Worm (Caenorhabditis elegans): ENCODE results near the gene B0303.14.

DNA sequence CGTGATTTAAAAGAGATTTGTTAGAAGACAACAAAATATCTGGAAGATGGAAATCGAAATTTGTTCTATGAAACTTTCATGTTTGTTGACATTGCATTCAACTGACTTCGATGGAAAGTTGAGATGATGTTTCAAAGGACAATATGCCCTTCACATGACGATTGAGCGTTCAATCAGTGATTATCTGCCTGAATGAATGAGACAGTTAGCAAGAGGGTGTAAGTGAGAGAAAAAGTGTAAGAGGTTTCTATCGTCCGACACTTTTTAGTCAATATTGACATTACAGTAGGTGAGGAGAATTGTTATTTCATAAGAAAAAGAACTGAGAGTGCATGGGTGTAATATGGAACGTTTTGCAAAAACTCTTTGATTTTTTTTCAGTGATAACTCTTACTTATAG is 17.3 kb upstream of the B0303.14 start:
- TF ChIP-seq T22C8.4 (GFP tag; IDR thresholded peaks at IDR 0.05): no peak
- no peak for TF ChIP-seq ref-1 (GFP tag; conservative IDR thresholded peaks at IDR 0.05)
- TF ChIP-seq flt-1 (GFP tag; IDR thresholded peaks at IDR 0.05): no peak
- TF ChIP-seq ztf-23 (GFP tag; IDR thresholded peaks at IDR 0.05): no peak
- no peak for TF ChIP-seq med-1 (GFP tag; optimal IDR thresholded peaks at IDR 0.05; ENCODE audit: insufficient read depth)
- no peak for TF ChIP-seq ztf-29 (GFP tag; IDR thresholded peaks at IDR 0.05)
